Fruit fly (Drosophila melanogaster): Measurements from ENCODE around the gene Cyp12e1.

DNA sequence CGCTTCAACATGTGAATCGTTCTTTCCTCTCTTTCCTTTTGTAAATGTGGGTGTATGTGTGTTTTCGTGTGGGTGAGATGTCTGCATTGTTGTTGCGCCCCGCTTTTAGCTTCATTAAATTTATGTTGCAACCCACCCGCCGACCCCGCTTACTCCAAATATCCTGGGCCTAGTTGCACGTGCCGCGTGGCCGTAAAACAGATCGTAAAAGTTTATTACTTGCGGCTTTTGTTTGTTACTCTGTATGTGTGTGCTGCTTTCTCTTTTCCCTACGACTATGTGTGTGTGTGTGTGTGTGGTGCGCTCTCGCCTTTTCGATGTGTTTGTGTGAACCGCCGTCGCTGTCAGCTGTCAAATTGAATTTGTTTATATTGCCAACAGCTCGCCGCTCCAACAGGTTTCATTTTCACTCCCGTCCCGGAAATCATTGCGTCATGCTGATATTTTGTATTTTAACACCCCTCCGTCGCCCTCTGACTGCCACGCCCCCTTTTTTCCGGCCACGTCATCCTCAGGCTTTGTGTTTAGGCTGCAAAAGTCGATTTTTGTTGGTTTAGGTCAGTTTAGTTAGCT lies 1.1 kb upstream of the Cyp12e1 start:
- TF ChIP-seq br (optimal IDR thresholded peaks at IDR 0.05) (no peak), salm (tag; optimal IDR thresholded peaks at IDR 0.05) (no peak), psq (GFP tag; optimal IDR thresholded peaks at IDR 0.05) (no peak), CG4854 (GFP tag; optimal IDR thresholded peaks at IDR 0.05) (no peak), CG8290 (GFP tag; optimal IDR thresholded peaks at IDR 0.05) (no peak), CG8290 (tag; optimal IDR thresholded peaks at IDR 0.05) (no peak), gfzf (GFP tag; optimal IDR thresholded peaks at IDR 0.05) (no peak), aop (GFP tag; IDR thresholded peaks at IDR 0.05) (no peak), CG18599 (GFP tag; optimal IDR thresholded peaks at IDR 0.05) (no peak), Atf3 (GFP tag; optimal IDR thresholded peaks at IDR 0.05) (no peak), lilli (GFP tag; optimal IDR thresholded peaks at IDR 0.05) (no peak)

Data from whole organism, embryonic.